Fruit fly (Drosophila melanogaster) Kc167 (cell line): Measurements from ENCODE around the gene Chsy.

ENCODE experiments used
- Myc ChIP-seq: fragments of >200 bp; optimal IDR thresholded peaks from 2 replicates; lab custom pipeline; 2017; ENCODE audit warnings: missing external identifiers
- Sin3A ChIP-seq: fragments of >200 bp; optimal IDR thresholded peaks from 2 replicates; lab custom pipeline; 2018; ENCODE audit warnings: missing external identifiers
- h ChIP-seq: fragments of >200 bp; optimal IDR thresholded peaks from 3 replicates; lab custom pipeline; 2018; ENCODE audit warnings: missing external identifiers
- insv ChIP-seq: fragments of >200 bp; optimal IDR thresholded peaks from 3 replicates; lab custom pipeline; 2018; ENCODE audit warnings: missing external identifiers
- psq ChIP-seq: fragments of >200 bp; optimal IDR thresholded peaks from 2 replicates; lab custom pipeline; 2017; ENCODE audit warnings: missing external identifiers
- ttk ChIP-seq: sonication (Bioruptor generic); optimal IDR thresholded peaks from 2 replicates; lab custom pipeline; 2017; ENCODE audit warnings: missing external identifiers

The Chsy gene

DNA sequence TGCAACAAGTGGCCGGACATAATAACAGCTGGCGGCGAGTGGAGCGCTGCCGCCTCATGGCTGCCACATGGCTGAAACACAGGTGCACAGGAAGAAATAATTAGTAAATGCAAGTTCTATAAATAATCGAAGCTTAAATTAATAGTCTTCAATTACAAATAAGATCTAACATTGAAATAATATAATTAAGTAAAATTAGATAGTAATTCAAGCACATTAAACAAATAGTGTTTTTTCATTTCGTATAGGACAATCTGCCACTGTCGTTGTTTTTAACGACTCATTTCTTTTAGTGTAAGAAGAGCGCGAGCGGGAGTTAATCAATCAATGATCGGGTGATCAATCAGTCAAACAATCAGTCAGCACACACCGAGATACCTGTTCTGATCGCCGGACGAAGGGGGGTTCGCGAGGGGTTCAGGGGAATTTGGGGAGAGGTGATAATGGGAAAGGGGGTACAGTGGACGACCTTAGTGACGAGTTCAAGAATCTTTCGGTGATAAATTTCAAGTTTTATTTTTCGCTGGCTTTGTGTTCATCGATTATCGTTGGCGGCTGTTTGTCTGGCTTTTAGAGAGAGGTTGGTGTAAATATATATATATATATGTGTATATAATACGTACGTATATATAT is 53.4 kb downstream of the Chsy start:
- no peak for TF ChIP-seq h (lab: Kevin White, UChicago)
- TF ChIP-seq ttk, result no peak
- TF ChIP-seq Sin3A, result no peak
- no peak for TF ChIP-seq Myc (lab: Kevin White, UChicago)
- TF ChIP-seq insv, result no peak
- no peak for TF ChIP-seq psq (lab: Kevin White, UChicago)
